Worm (Caenorhabditis elegans) whole organism, young adult: ENCODE data around the gene ptr-24.

Experiments
- C06A6.2 ChIP-seq: fragments of 200-800 bp; sonication (Bioruptor generic); conservative IDR thresholded peaks from 2 replicates; pipeline ENCODE4 v1.3.6; 2022; ENCODE audit warnings: missing genetic modification characterization, missing compliant biosample characterization
- F22D6.2 ChIP-seq: sonication (generic microtip); optimal IDR thresholded peaks from 2 replicates; lab custom pipeline; 2016; ENCODE audit warnings: mild to moderate bottlenecking, missing genetic modification characterization, missing compliant biosample characterization
- F23B12.7 ChIP-seq: sonication (generic microtip); optimal IDR thresholded peaks from 2 replicates; lab custom pipeline; 2017; ENCODE audit warnings: missing genetic modification characterization, mild to moderate bottlenecking, missing compliant biosample characterization, antibody characterized with exemption, moderate library complexity; ENCODE audit not compliant: insufficient read depth
- F55B11.4 ChIP-seq: sonication (generic microtip); optimal IDR thresholded peaks from 2 replicates; lab custom pipeline; 2016; ENCODE audit warnings: missing compliant biosample characterization, missing genetic modification characterization, borderline replicate concordance; ENCODE audit not compliant: insufficient read depth
- F57C9.4 ChIP-seq: sonication (generic microtip); optimal IDR thresholded peaks from 2 replicates; lab custom pipeline; 2017; ENCODE audit warnings: mild to moderate bottlenecking, missing genetic modification characterization, missing compliant biosample characterization
- K12H6.12 ChIP-seq: fragments of 200-800 bp; sonication (Bioruptor generic); optimal IDR thresholded peaks from 2 replicates; lab custom pipeline; 2018; ENCODE audit warnings: mild to moderate bottlenecking, missing genetic modification characterization, missing compliant biosample characterization
- T07F8.4 ChIP-seq: sonication (generic microtip); optimal IDR thresholded peaks from 2 replicates; lab custom pipeline; 2016; ENCODE audit warnings: mild to moderate bottlenecking, missing genetic modification characterization, moderate library complexity, missing compliant biosample characterization
- Y56A3A.18 ChIP-seq: fragments of 200-800 bp; sonication (Bioruptor generic); IDR thresholded peaks from 2 replicates; pipeline ENCODE4 v1.3.6; 2022; ENCODE audit warnings: missing genetic modification reagents, missing genetic modification characterization, missing compliant biosample characterization
- Y79H2A.3 ChIP-seq: fragments of 200-800 bp; sonication (Bioruptor generic); conservative IDR thresholded peaks from 2 replicates; pipeline ENCODE4 v1.3.6; 2022; ENCODE audit warnings: missing genetic modification reagents, missing genetic modification characterization, missing compliant biosample characterization
- ZK185.1 ChIP-seq: sonication (generic microtip); optimal IDR thresholded peaks from 2 replicates; lab custom pipeline; 2016; ENCODE audit warnings: mild to moderate bottlenecking, missing genetic modification characterization, missing compliant biosample characterization; ENCODE audit not compliant: poor library complexity, severe bottlenecking
- attf-3 ChIP-seq: fragments of 200-800 bp; sonication (Bioruptor generic); conservative IDR thresholded peaks from 2 replicates; pipeline ENCODE4 v1.3.6; 2022; ENCODE audit warnings: missing genetic modification reagents, missing genetic modification characterization, missing compliant biosample characterization
- attf-5 ChIP-seq: fragments of 200-800 bp; sonication (Bioruptor generic); optimal IDR thresholded peaks from 2 replicates; lab custom pipeline; 2018; ENCODE audit warnings: mild to moderate bottlenecking, missing genetic modification characterization, missing compliant biosample characterization
- bed-1 ChIP-seq: fragments of 200-800 bp; sonication (Bioruptor generic); IDR thresholded peaks from 2 replicates; pipeline ENCODE4 v1.3.6; 2022; ENCODE audit warnings: missing genetic modification reagents, missing genetic modification characterization, missing compliant biosample characterization
- ccch-3 ChIP-seq: fragments of 200-800 bp; sonication (Bioruptor generic); optimal IDR thresholded peaks from 2 replicates; lab custom pipeline; 2018; ENCODE audit warnings: mild to moderate bottlenecking, missing genetic modification characterization, missing compliant biosample characterization
- cebp-1 ChIP-seq, 2 experiments: fragments of 200-800 bp in 1 of 2; sonication (Bioruptor generic) in 1 of 2; sonication (generic microtip) in 1 of 2; IDR thresholded peaks in 1 of 2; optimal IDR thresholded peaks in 1 of 2; 2 replicates each; pipeline versions ENCODE4 v1.3.6 to Lab custom; 2017 to 2022; ENCODE audit warnings: missing compliant biosample characterization in 2 of 2, missing genetic modification characterization in 2 of 2, mild to moderate bottlenecking in 1 of 2, missing genetic modification reagents in 1 of 2, moderate library complexity in 1 of 2
- ceh-100 ChIP-seq: fragments of 200-800 bp; sonication (Bioruptor generic); IDR thresholded peaks from 2 replicates; pipeline ENCODE4 v1.3.6; 2022; ENCODE audit warnings: missing genetic modification reagents, missing genetic modification characterization, missing compliant biosample characterization
- ceh-91 ChIP-seq: fragments of 200-800 bp; sonication (Bioruptor generic); IDR thresholded peaks from 2 replicates; pipeline ENCODE4 v1.3.6; 2022; ENCODE audit warnings: missing genetic modification reagents, missing genetic modification characterization, missing compliant biosample characterization
- die-1 ChIP-seq: sonication (generic microtip); optimal IDR thresholded peaks from 2 replicates; lab custom pipeline; 2016; ENCODE audit warnings: missing genotype, mild to moderate bottlenecking, missing genetic modification characterization, missing compliant biosample characterization
- fkh-3 ChIP-seq: sonication (generic microtip); optimal IDR thresholded peaks from 2 replicates; lab custom pipeline; 2016; ENCODE audit warnings: mild to moderate bottlenecking, missing genetic modification characterization, missing compliant biosample characterization
- hmg-20 ChIP-seq: fragments of 200-800 bp; sonication (Bioruptor generic); IDR thresholded peaks from 2 replicates; pipeline ENCODE4 v1.3.6; 2022; ENCODE audit warnings: missing genetic modification reagents, missing genetic modification characterization, missing compliant biosample characterization
- let-526 ChIP-seq: fragments of 200-800 bp; sonication (Bioruptor generic); IDR thresholded peaks from 2 replicates; pipeline ENCODE4 v1.3.6; 2022; ENCODE audit warnings: missing genetic modification reagents, missing genetic modification characterization, missing compliant biosample characterization
- let-607 ChIP-seq, 2 experiments: fragments of 200-800 bp in 1 of 2; sonication (Bioruptor generic) in 1 of 2; sonication (generic microtip) in 1 of 2; optimal IDR thresholded peaks; 2 replicates each; lab custom pipeline; 2016 to 2018; ENCODE audit warnings: mild to moderate bottlenecking in 2 of 2, missing compliant biosample characterization in 2 of 2, missing genetic modification characterization in 2 of 2, moderate library complexity in 2 of 2, missing genotype in 1 of 2
- lin-35 ChIP-seq, 3 experiments: fragments of 150-350 bp in 2 of 3; sonication (generic microtip) in 1 of 3; optimal IDR thresholded peaks; 2 replicates each; lab custom pipeline; 2014 to 2018; ENCODE audit warnings: missing biosample characterization in 3 of 3, missing genetic modification characterization in 3 of 3, missing genetic modification reagents in 3 of 3
- lin-40 ChIP-seq: sonication (generic microtip); optimal IDR thresholded peaks from 2 replicates; lab custom pipeline; 2016; ENCODE audit warnings: missing genetic modification characterization, mild to moderate bottlenecking, missing compliant biosample characterization, missing genotype, missing genetic modification reagents
- madf-3 ChIP-seq: fragments of 200-800 bp; sonication (Bioruptor generic); IDR thresholded peaks from 2 replicates; pipeline ENCODE4 v1.3.6; 2022; ENCODE audit warnings: missing genetic modification reagents, missing genetic modification characterization, missing compliant biosample characterization
- madf-8 ChIP-seq: fragments of 200-800 bp; sonication (Bioruptor generic); conservative IDR thresholded peaks from 2 replicates; pipeline ENCODE4 v1.3.6; 2022; ENCODE audit warnings: missing genetic modification reagents, missing genetic modification characterization, missing compliant biosample characterization
- mes-4 ChIP-seq: sonication (generic microtip); optimal IDR thresholded peaks from 2 replicates; lab custom pipeline; 2016; ENCODE audit warnings: missing genotype, missing genetic modification characterization, missing compliant biosample characterization
- mxl-1 ChIP-seq: sonication (generic microtip); optimal IDR thresholded peaks from 2 replicates; lab custom pipeline; 2016; ENCODE audit warnings: missing genetic modification characterization, missing compliant biosample characterization
- nfya-2 ChIP-seq: fragments of 200-800 bp; sonication (Bioruptor generic); IDR thresholded peaks from 2 replicates; pipeline ENCODE4 v1.3.6; 2022; ENCODE audit warnings: missing genetic modification reagents, missing genetic modification characterization, missing compliant biosample characterization
- nfyb-1 ChIP-seq: fragments of 200-800 bp; sonication (Bioruptor generic); IDR thresholded peaks from 2 replicates; pipeline ENCODE4 v1.3.6; 2022; ENCODE audit warnings: missing genetic modification reagents, missing genetic modification characterization, missing compliant biosample characterization
- nhr-80 ChIP-seq: sonication (generic microtip); optimal IDR thresholded peaks from 2 replicates; lab custom pipeline; 2016; ENCODE audit warnings: missing genetic modification characterization, missing compliant biosample characterization
- nhr-90 ChIP-seq: sonication (generic microtip); optimal IDR thresholded peaks from 2 replicates; lab custom pipeline; 2016; ENCODE audit warnings: missing genotype, mild to moderate bottlenecking, missing genetic modification characterization, missing compliant biosample characterization
- pha-4 ChIP-seq: fragments of 150-350 bp; sonication (generic microtip); optimal IDR thresholded peaks from 2 replicates; lab custom pipeline; 2014; ENCODE audit warnings: missing biosample characterization, missing genetic modification reagents, missing genetic modification characterization
- rcor-1 ChIP-seq: fragments of 200-800 bp; sonication (Bioruptor generic); IDR thresholded peaks from 2 replicates; pipeline ENCODE4 v1.3.6; 2022; ENCODE audit warnings: missing genetic modification reagents, missing genetic modification characterization, missing compliant biosample characterization
- rpc-1 ChIP-seq, 2 experiments: fragments of 150-350 bp in 1 of 2; sonication (generic microtip) in 1 of 2; optimal IDR thresholded peaks; 2 replicates each; lab custom pipeline; 2014 to 2018; ENCODE audit warnings: missing biosample characterization in 1 of 2, missing genetic modification characterization in 1 of 2, missing genetic modification reagents in 1 of 2, missing genotype in 1 of 2
- snpc-4 ChIP-seq, 5 experiments: fragments of 150-350 bp in 1 of 5; sonication (generic microtip) in 4 of 5; optimal IDR thresholded peaks; 2 replicates each; lab custom pipeline; 2014 to 2018; ENCODE audit warnings: missing genetic modification characterization in 5 of 5, missing biosample characterization in 3 of 5, antibody characterized with exemption in 2 of 5, mild to moderate bottlenecking in 2 of 5, missing compliant biosample characterization in 2 of 5, missing genotype in 2 of 5, moderate library complexity in 2 of 5, missing genetic modification reagents in 1 of 5
- somi-1 ChIP-seq: fragments of 200-800 bp; sonication (Bioruptor generic); optimal IDR thresholded peaks from 2 replicates; lab custom pipeline; 2018; ENCODE audit warnings: mild to moderate bottlenecking, missing genetic modification characterization, missing compliant biosample characterization
- tbp1 ChIP-seq: fragments of 200-800 bp; sonication (Bioruptor generic); optimal IDR thresholded peaks from 2 replicates; lab custom pipeline; 2018; ENCODE audit warnings: mild to moderate bottlenecking, missing genetic modification characterization, missing compliant biosample characterization
- unc-130 ChIP-seq: sonication (generic microtip); optimal IDR thresholded peaks from 2 replicates; lab custom pipeline; 2016; ENCODE audit warnings: missing genetic modification reagents, missing genetic modification characterization, missing compliant biosample characterization
- unc-62 ChIP-seq: fragments of 150-350 bp; optimal IDR thresholded peaks from 2 replicates; lab custom pipeline; 2014; ENCODE audit warnings: missing biosample characterization, missing genetic modification reagents, missing genetic modification characterization
- xnd-1 ChIP-seq: sonication (generic microtip); optimal IDR thresholded peaks from 2 replicates; lab custom pipeline; 2016; ENCODE audit warnings: missing genotype, missing genetic modification reagents, missing genetic modification characterization, missing compliant biosample characterization
- ztf-26 ChIP-seq: sonication (generic microtip); optimal IDR thresholded peaks from 2 replicates; lab custom pipeline; 2017; ENCODE audit warnings: missing genetic modification characterization, missing compliant biosample characterization
- ztf-6 ChIP-seq: fragments of 200-800 bp; sonication (Bioruptor generic); IDR thresholded peaks from 2 replicates; pipeline ENCODE4 v1.3.6; 2022; ENCODE audit warnings: missing genetic modification reagents, missing genetic modification characterization, missing compliant biosample characterization

Gene ptr-24

ce11 chrX:13341853-13342252 is 4.0 kb downstream of the ptr-24 start:
- TF ChIP-seq nhr-80 (tag; lab: Kevin White, UChicago) = peak; percentile 74
- TF ChIP-seq T07F8.4 (tag; lab: Kevin White, UChicago) = no peak
- TF ChIP-seq, all 124 proteins: peak for 1

- TF ChIP-seq lin-40 (tag; lab: Kevin White, UChicago) = no peak
- no peak for TF ChIP-seq xnd-1 (tag; lab: Kevin White, UChicago)
- TF ChIP-seq ceh-100 (GFP tag; lab: Robert Waterston, UW) = no peak
- TF ChIP-seq madf-8 (GFP tag; lab: Robert Waterston, UW) = no peak
- TF ChIP-seq ceh-91 (GFP tag; lab: Robert Waterston, UW) = no peak
- TF ChIP-seq hmg-20 (GFP tag; lab: Robert Waterston, UW) = no peak
- no peak for TF ChIP-seq fkh-3 (tag; lab: Kevin White, UChicago)
- no peak for TF ChIP-seq nfya-2
- no peak for TF ChIP-seq K12H6.12
- TF ChIP-seq mxl-1 (tag; lab: Kevin White, UChicago) = no peak
- no peak for TF ChIP-seq F55B11.4 (tag; lab: Kevin White, UChicago)
- no peak for TF ChIP-seq unc-130
- TF ChIP-seq ztf-6 (GFP tag; lab: Robert Waterston, UW) = no peak
- no peak for TF ChIP-seq bed-1 (GFP tag; lab: Robert Waterston, UW)
- TF ChIP-seq madf-3 (GFP tag; lab: Robert Waterston, UW) = no peak
- no peak for TF ChIP-seq let-526 (GFP tag; lab: Robert Waterston, UW)
- TF ChIP-seq attf-5 (GFP tag; lab: Kevin White, UChicago) = no peak
- TF ChIP-seq ZK185.1 (tag; lab: Kevin White, UChicago) = no peak
- TF ChIP-seq F22D6.2 (tag; lab: Kevin White, UChicago) = no peak
- no peak for TF ChIP-seq nfyb-1 (GFP tag; lab: Robert Waterston, UW)
These were observed 9.4 kb downstream of the ptr-24 start for ce11 chrX:13347251-13347650.

- TF ChIP-seq ccch-3 (GFP tag; lab: Kevin White, UChicago) (no peak), C06A6.2 (GFP tag; lab: Robert Waterston, UW) (peak; percentile 63; the same call in 1 of the 2 replicates), somi-1 (GFP tag; lab: Kevin White, UChicago) (peak; percentile 43), nhr-90 (tag; lab: Kevin White, UChicago) (no peak), die-1 (no peak), nhr-80 (tag; lab: Kevin White, UChicago) (peak; percentile 41), attf-3 (GFP tag; lab: Robert Waterston, UW) (no peak), rpc-1 (optimal IDR thresholded peaks at IDR 0.05; lab: Kevin White, UChicago) (no peak), rpc-1 (tag; optimal IDR thresholded peaks at IDR 0.05; lab: Kevin White, UChicago) (no peak), pha-4 (tag; lab: Kevin White, UChicago) (no peak), lin-35 (GFP tag; optimal IDR thresholded peaks at IDR 0.05; lab: Kevin White, UChicago) (peak in 1 of 3 experiments; percentile 4), lin-40 (tag; lab: Kevin White, UChicago) (peak; percentile 63), ceh-91 (GFP tag; lab: Robert Waterston, UW) (no peak), F23B12.7 (tag; lab: Kevin White, UChicago) (peak; percentile 24), cebp-1 (GFP tag; IDR thresholded peaks at IDR 0.05; lab: Robert Waterston, UW) (peak; percentile 65; the same call in 1 of the 2 replicates), cebp-1 (tag; optimal IDR thresholded peaks at IDR 0.05; lab: Kevin White, UChicago) (peak; percentile 85), ZK185.1 (tag; lab: Kevin White, UChicago) (peak; percentile 71), unc-62 (GFP tag; lab: Kevin White, UChicago) (peak; percentile 23), Y79H2A.3 (no peak), F57C9.4 (tag; lab: Kevin White, UChicago) (no peak), let-607 (tag; optimal IDR thresholded peaks at IDR 0.05; lab: Kevin White, UChicago) (peak in 1 of 2 experiments; percentile 81), rcor-1 (GFP tag; lab: Robert Waterston, UW) (no peak), hmg-20 (GFP tag; lab: Robert Waterston, UW) (no peak), snpc-4 (GFP tag; optimal IDR thresholded peaks at IDR 0.05; lab: Kevin White, UChicago) (no peak), snpc-4 (tag; optimal IDR thresholded peaks at IDR 0.05; lab: Kevin White, UChicago) (peak in 2 of 4 experiments; percentile 16 to 19), mes-4 (tag; lab: Kevin White, UChicago) (no peak), ztf-26 (peak; percentile 78), tbp1 (GFP tag; lab: Kevin White, UChicago) (peak; percentile 4), Y56A3A.18 (GFP tag; lab: Robert Waterston, UW) (no peak)
These were observed 10.6 kb downstream of the ptr-24 start for ce11 chrX:13348417-13348816.
